Fruit fly (Drosophila melanogaster) whole organism, adult: ENCODE data around the gene CG32428.

Source experiments
- CG11617 ChIP-seq: fragments of 200-800 bp; sonication (Bioruptor generic); optimal IDR thresholded peaks from 2 replicates; lab custom pipeline; 2017; ENCODE audit warnings: mild to moderate bottlenecking, missing biosample characterization, missing genetic modification reagents, missing genetic modification characterization
- CG12768 ChIP-seq: fragments of 200-800 bp; sonication (Bioruptor generic); optimal IDR thresholded peaks from 2 replicates; lab custom pipeline; 2017; ENCODE audit warnings: missing biosample characterization, missing genetic modification characterization, mild to moderate bottlenecking, moderate library complexity, missing genetic modification reagents
- CG33017 ChIP-seq: fragments of 200-800 bp; sonication (Bioruptor generic); optimal IDR thresholded peaks from 2 replicates; lab custom pipeline; 2018; ENCODE audit warnings: missing biosample characterization, mild to moderate bottlenecking, missing genetic modification characterization, moderate library complexity
- Clk ChIP-seq: fragments of 200-800 bp; sonication (Bioruptor generic); optimal IDR thresholded peaks from 2 replicates; lab custom pipeline; 2017; ENCODE audit warnings: missing biosample characterization, missing genetic modification characterization
- Hr96 ChIP-seq: fragments of 200-800 bp; sonication (Bioruptor generic); optimal IDR thresholded peaks from 2 replicates; lab custom pipeline; 2016; ENCODE audit warnings: missing biosample characterization, missing genetic modification characterization
- Mnt ChIP-seq: fragments of 200-800 bp; sonication (Bioruptor generic); optimal IDR thresholded peaks from 2 replicates; lab custom pipeline; 2016; ENCODE audit warnings: missing biosample characterization, mild to moderate bottlenecking, missing genetic modification characterization
- bab1 ChIP-seq: fragments of 200-800 bp; sonication (Bioruptor generic); optimal IDR thresholded peaks from 3 replicates; lab custom pipeline; 2019; ENCODE audit warnings: missing biosample characterization, mild to moderate bottlenecking, missing genetic modification characterization, moderate library complexity
- cic ChIP-seq: fragments of 200-800 bp; sonication (Bioruptor generic); optimal IDR thresholded peaks from 2 replicates; lab custom pipeline; 2017; ENCODE audit warnings: missing biosample characterization, mild to moderate bottlenecking, missing genetic modification characterization, moderate library complexity
- kay ChIP-seq: fragments of 200-800 bp; sonication (Bioruptor generic); peaks from one replicate; lab custom pipeline; 2016; ENCODE audit warnings: missing biosample characterization, missing genetic modification characterization, borderline replicate concordance
- ovo ChIP-seq: fragments of 200-800 bp; sonication (Bioruptor generic); optimal IDR thresholded peaks from 2 replicates; lab custom pipeline; 2016; ENCODE audit warnings: missing biosample characterization, missing genetic modification characterization
- pad ChIP-seq: fragments of 200-800 bp; sonication (Bioruptor generic); optimal IDR thresholded peaks from 3 replicates; lab custom pipeline; 2017; ENCODE audit warnings: missing biosample characterization, missing genetic modification characterization, mild to moderate bottlenecking, moderate library complexity, missing genetic modification reagents
- toe ChIP-seq: fragments of 200-800 bp; sonication (Bioruptor generic); optimal IDR thresholded peaks from 2 replicates; lab custom pipeline; 2016; ENCODE audit warnings: missing biosample characterization, missing genetic modification characterization

DNA sequence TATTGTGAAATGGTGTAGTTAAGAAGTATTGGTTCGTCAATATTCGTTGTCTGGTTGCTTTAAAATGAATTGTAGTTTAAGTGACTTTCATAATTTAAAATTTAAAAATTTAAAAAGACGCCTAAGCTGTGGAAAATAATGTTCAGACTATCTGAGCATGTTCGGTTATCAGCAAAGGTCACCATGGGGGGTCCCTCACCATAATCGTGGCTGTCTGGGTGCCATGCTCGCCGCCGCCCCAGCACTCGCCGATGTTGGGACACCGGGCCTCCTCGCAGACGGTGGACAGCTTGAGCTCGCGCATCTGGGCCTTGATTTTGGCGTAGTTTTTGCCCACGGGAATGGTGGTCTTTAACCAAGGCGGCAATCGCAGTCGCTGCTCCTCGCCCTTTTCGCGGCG is 41.9 kb downstream of the CG32428 start:
- TF ChIP-seq cic (GFP tag; lab: Kevin White, UChicago) (no peak), pad (GFP tag; lab: Kevin White, UChicago) (no peak), Mnt (no peak), CG11617 (GFP tag; lab: Kevin White, UChicago) (no peak), Clk (GFP tag; lab: Kevin White, UChicago) (no peak), bab1 (GFP tag; lab: Kevin White, UChicago) (no peak), ovo (GFP tag; lab: Kevin White, UChicago) (no peak), kay (GFP tag; lab: Kevin White, UChicago) (no peak), toe (GFP tag; lab: Kevin White, UChicago) (no peak), Hr96 (GFP tag; lab: Kevin White, UChicago) (no peak), CG33017 (tag; lab: Kevin White, UChicago) (no peak), CG12768 (no peak)
